Fruit fly (Drosophila melanogaster): Measurements from ENCODE around the gene CG9926.

dm6 chr3R:13998162-13998561, 47.2 kb upstream of the CG9926 start:
- TF ChIP-seq CG3032 (tag; optimal IDR thresholded peaks at IDR 0.05) (no peak), Sox15 (GFP tag; optimal IDR thresholded peaks at IDR 0.05) (no peak), Hr38 (GFP tag; optimal IDR thresholded peaks at IDR 0.05) (no peak)

All from whole organism, prepupa.